Comparison of ENCODE assay signal across 1 fruit fly cellular context in the genomic region with DNA sequence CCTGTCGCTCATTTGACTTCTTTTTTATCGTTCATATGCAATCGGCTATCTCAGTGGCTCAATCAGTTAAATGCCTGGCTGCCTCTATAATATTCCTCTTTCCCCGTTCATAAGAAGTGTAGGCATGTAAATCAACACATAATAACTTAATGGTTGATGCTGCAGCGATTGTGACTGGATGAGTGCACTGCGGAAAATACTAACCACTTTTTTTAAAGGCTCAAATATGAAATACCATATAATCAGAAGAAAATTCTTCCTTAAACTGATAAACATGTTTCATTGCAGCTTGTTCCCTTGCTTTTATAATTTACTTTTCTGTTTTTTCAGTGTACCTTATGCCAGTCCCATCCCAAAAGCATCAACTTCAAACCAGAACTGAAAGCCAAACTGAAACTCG.
TF ChIP-seq lines count a peak whose summit lies in the region.

No protein-coding gene starts in this region.

TF ChIP-seq in whole organism, embryonic, 481 proteins besides CTCF, POLR2A, EP300 and RAD21 (continued from another document and continues in another):
- TF ChIP-seq CG12744 (GFP tag; optimal IDR thresholded peaks at IDR 0.05; lab: Kevin White, UChicago), result no peak
- no peak for TF ChIP-seq chinmo (GFP tag; IDR thresholded peaks at IDR 0.05; lab: Robert Waterston, UW; ENCODE audit: partially characterized antibody)
- no peak for TF ChIP-seq Gsc (GFP tag; IDR thresholded peaks at IDR 0.05; lab: Robert Waterston, UW)
- TF ChIP-seq chif (GFP tag; optimal IDR thresholded peaks at IDR 0.05; lab: Kevin White, UChicago), result peak; percentile 18 to 56
- TF ChIP-seq Atf6 (GFP tag; IDR thresholded peaks at IDR 0.05; lab: Robert Waterston, UW), result no peak
- no peak for TF ChIP-seq ftz-f1 (GFP tag; optimal IDR thresholded peaks at IDR 0.05; lab: Kevin White, UChicago)
- TF ChIP-seq hkb (optimal IDR thresholded peaks at IDR 0.05; lab: Kevin White, UChicago), result no peak
- peak; percentile 12; the same call in 1 of the 2 replicates for TF ChIP-seq hkb (GFP tag; IDR thresholded peaks at IDR 0.05; lab: Robert Waterston, UW)
- TF ChIP-seq CG1603 (tag; optimal IDR thresholded peaks at IDR 0.05; lab: Kevin White, UChicago), result peak; percentile 4
- peak in 1 of 2 experiments; percentile 31 for TF ChIP-seq eve (GFP tag; optimal IDR thresholded peaks at IDR 0.05; lab: Kevin White, UChicago)
- TF ChIP-seq cas (GFP tag; IDR thresholded peaks at IDR 0.05; lab: Robert Waterston, UW), result no peak
- peak; percentile 46 for TF ChIP-seq Atf-2 (GFP tag; optimal IDR thresholded peaks at IDR 0.05; lab: Kevin White, UChicago)
- peak; percentile 59 for TF ChIP-seq Ets65A (GFP tag; lab: Kevin White, UChicago)
- TF ChIP-seq CG10543 (GFP tag; optimal IDR thresholded peaks at IDR 0.05; lab: Kevin White, UChicago), result no peak
- TF ChIP-seq vvl (GFP tag; IDR thresholded peaks at IDR 0.05; lab: Robert Waterston, UW), result peak; percentile 58; the same call in 1 of the 2 replicates
- no peak for TF ChIP-seq CG11456 (GFP tag; IDR thresholded peaks at IDR 0.05; lab: Robert Waterston, UW)
- TF ChIP-seq Sin3A (optimal IDR thresholded peaks at IDR 0.05; lab: Kevin White, UChicago), result no peak
- no peak for TF ChIP-seq HLH54F (GFP tag; optimal IDR thresholded peaks at IDR 0.05; lab: Kevin White, UChicago)
- no peak for TF ChIP-seq CG12155 (GFP tag; optimal IDR thresholded peaks at IDR 0.05; lab: Kevin White, UChicago)
- TF ChIP-seq CG2129 (GFP tag; IDR thresholded peaks at IDR 0.05; lab: Robert Waterston, UW; ENCODE audit: partially characterized antibody), result no peak
- TF ChIP-seq grn (GFP tag; optimal IDR thresholded peaks at IDR 0.05; lab: Kevin White, UChicago), result peak; percentile 90
- TF ChIP-seq dmrt11E (tag; optimal IDR thresholded peaks at IDR 0.05; lab: Kevin White, UChicago), result peak; percentile 66
- TF ChIP-seq da (GFP tag; optimal IDR thresholded peaks at IDR 0.05; lab: Kevin White, UChicago), result no peak
- TF ChIP-seq disco-r (GFP tag; optimal IDR thresholded peaks at IDR 0.05; lab: Kevin White, UChicago), result no peak
- TF ChIP-seq Nf-YB (GFP tag; optimal IDR thresholded peaks at IDR 0.05; lab: Kevin White, UChicago), result no peak
- 0 out of 2 replicates have a peak, but pooled peaks have one; percentile 6 for TF ChIP-seq sisA (GFP tag; IDR thresholded peaks at IDR 0.05; lab: Robert Waterston, UW)
- TF ChIP-seq gem (tag; optimal IDR thresholded peaks at IDR 0.05; lab: Kevin White, UChicago), result peak; percentile 57
- TF ChIP-seq HHEX (GFP tag; optimal IDR thresholded peaks at IDR 0.05; lab: Kevin White, UChicago), result no peak
- TF ChIP-seq salm (tag; optimal IDR thresholded peaks at IDR 0.05; lab: Kevin White, UChicago), result no peak
- peak; percentile 12 for TF ChIP-seq CoRest (tag; optimal IDR thresholded peaks at IDR 0.05; lab: Kevin White, UChicago)
- TF ChIP-seq CG16863 (GFP tag; optimal IDR thresholded peaks at IDR 0.05; lab: Kevin White, UChicago), result peak; percentile 1
- TF ChIP-seq HLH3B (GFP tag; IDR thresholded peaks at IDR 0.05; lab: Robert Waterston, UW), result peak; percentile 33; the same call in 1 of the 2 replicates
- TF ChIP-seq stc (GFP tag; IDR thresholded peaks at IDR 0.05; lab: Robert Waterston, UW), result no peak
- TF ChIP-seq CG18262 (tag; optimal IDR thresholded peaks at IDR 0.05; lab: Kevin White, UChicago), result peak; percentile 64
- no peak for TF ChIP-seq amos (GFP tag; IDR thresholded peaks at IDR 0.05; lab: Robert Waterston, UW; ENCODE audit: partially characterized antibody)
- TF ChIP-seq Kr (GFP tag; optimal IDR thresholded peaks at IDR 0.05; lab: Kevin White, UChicago), result no peak
- TF ChIP-seq caup (GFP tag; optimal IDR thresholded peaks at IDR 0.05; lab: Kevin White, UChicago; ENCODE audit: severe bottlenecking), result no peak
- peak; percentile 42 for TF ChIP-seq chn (GFP tag; optimal IDR thresholded peaks at IDR 0.05; lab: Kevin White, UChicago)
- TF ChIP-seq CG8089 (GFP tag; optimal IDR thresholded peaks at IDR 0.05; lab: Kevin White, UChicago), result peak; percentile 10
- no peak for TF ChIP-seq CG17385 (GFP tag; optimal IDR thresholded peaks at IDR 0.05; lab: Kevin White, UChicago)
- TF ChIP-seq slp2 (GFP tag; optimal IDR thresholded peaks at IDR 0.05; lab: Kevin White, UChicago), result peak; percentile 6
- peak; percentile 46; the same call in 1 of the 3 replicates for TF ChIP-seq CG17361 (GFP tag; IDR thresholded peaks at IDR 0.05; lab: Robert Waterston, UW)
- TF ChIP-seq CG15011 (GFP tag; optimal IDR thresholded peaks at IDR 0.05; lab: Kevin White, UChicago), result no peak
- TF ChIP-seq repo (GFP tag; optimal IDR thresholded peaks at IDR 0.05; lab: Kevin White, UChicago), result no peak
- peak; percentile 15 for TF ChIP-seq CG17359 (tag; optimal IDR thresholded peaks at IDR 0.05; lab: Kevin White, UChicago)
- TF ChIP-seq bsh (GFP tag; optimal IDR thresholded peaks at IDR 0.05; lab: Kevin White, UChicago), result peak in 1 of 2 experiments; percentile 64
- 0 out of 3 replicates have a peak, but pooled peaks have one; percentile 21 for TF ChIP-seq CG34422 (GFP tag; IDR thresholded peaks at IDR 0.05; lab: Robert Waterston, UW)
- no peak for TF ChIP-seq CG1024 (GFP tag; IDR thresholded peaks at IDR 0.05; lab: Robert Waterston, UW)
- TF ChIP-seq CG31365 (tag; optimal IDR thresholded peaks at IDR 0.05; lab: Kevin White, UChicago), result no peak
- TF ChIP-seq Awh (GFP tag; IDR thresholded peaks at IDR 0.05; lab: Robert Waterston, UW), result 0 out of 2 replicates have a peak, but pooled peaks have one; percentile 10
- no peak for TF ChIP-seq Vsx1 (GFP tag; optimal IDR thresholded peaks at IDR 0.05; lab: Kevin White, UChicago)
- no peak for TF ChIP-seq Lpt (GFP tag; optimal IDR thresholded peaks at IDR 0.05; lab: Kevin White, UChicago)
- TF ChIP-seq Sox100B (GFP tag; optimal IDR thresholded peaks at IDR 0.05; lab: Kevin White, UChicago), result peak; percentile 15
- peak; percentile 42 for TF ChIP-seq CG17829 (tag; optimal IDR thresholded peaks at IDR 0.05; lab: Kevin White, UChicago)
- no peak for TF ChIP-seq ato (GFP tag; IDR thresholded peaks at IDR 0.05; lab: Robert Waterston, UW; ENCODE audit: partially characterized antibody)
- 0 out of 2 replicates have a peak, but pooled peaks have one; percentile 7 for TF ChIP-seq lmd (GFP tag; IDR thresholded peaks at IDR 0.05; lab: Robert Waterston, UW)
- TF ChIP-seq Stat92E (GFP tag; optimal IDR thresholded peaks at IDR 0.05; lab: Kevin White, UChicago), result peak in 1 of 3 experiments; percentile 0
- TF ChIP-seq NC2α (GFP tag; optimal IDR thresholded peaks at IDR 0.05; lab: Kevin White, UChicago), result no peak
- no peak for TF ChIP-seq CG7963 (GFP tag; IDR thresholded peaks at IDR 0.05; lab: Robert Waterston, UW; ENCODE audit: partially characterized antibody)
- no peak for TF ChIP-seq CG10462 (GFP tag; optimal IDR thresholded peaks at IDR 0.05; lab: Kevin White, UChicago)
- TF ChIP-seq Eip74EF (GFP tag; optimal IDR thresholded peaks at IDR 0.05; lab: Kevin White, UChicago), result no peak
- TF ChIP-seq fd96Cb (tag; optimal IDR thresholded peaks at IDR 0.05; lab: Kevin White, UChicago), result peak; percentile 42
- no peak for TF ChIP-seq fd3F (GFP tag; optimal IDR thresholded peaks at IDR 0.05; lab: Kevin White, UChicago)
- no peak for TF ChIP-seq CG11723 (GFP tag; optimal IDR thresholded peaks at IDR 0.05; lab: Kevin White, UChicago)
- no peak for TF ChIP-seq ewg (GFP tag; optimal IDR thresholded peaks at IDR 0.05; lab: Kevin White, UChicago)
- TF ChIP-seq B-H2 (GFP tag; optimal IDR thresholded peaks at IDR 0.05; lab: Kevin White, UChicago), result no peak
- TF ChIP-seq CG17612 (GFP tag; IDR thresholded peaks at IDR 0.05; lab: Robert Waterston, UW), result no peak
- no peak for TF ChIP-seq CG7372 (GFP tag; IDR thresholded peaks at IDR 0.05; lab: Robert Waterston, UW)
- no peak for TF ChIP-seq insv (GFP tag; optimal IDR thresholded peaks at IDR 0.05; lab: Kevin White, UChicago)
- peak; percentile 46 for TF ChIP-seq row (GFP tag; IDR thresholded peaks at IDR 0.05; lab: Robert Waterston, UW)
- TF ChIP-seq CG33213 (GFP tag; optimal IDR thresholded peaks at IDR 0.05; lab: Kevin White, UChicago), result no peak
- no peak for TF ChIP-seq BtbVII (GFP tag; optimal IDR thresholded peaks at IDR 0.05; lab: Kevin White, UChicago)
- no peak for TF ChIP-seq CG10274 (GFP tag; optimal IDR thresholded peaks at IDR 0.05; lab: Kevin White, UChicago)
- no peak for TF ChIP-seq gfzf (GFP tag; optimal IDR thresholded peaks at IDR 0.05; lab: Kevin White, UChicago)
- TF ChIP-seq CG7556 (GFP tag; optimal IDR thresholded peaks at IDR 0.05; lab: Kevin White, UChicago), result no peak
- TF ChIP-seq CG5953 (GFP tag; IDR thresholded peaks at IDR 0.05; lab: Robert Waterston, UW), result no peak
- TF ChIP-seq ash1 (GFP tag; optimal IDR thresholded peaks at IDR 0.05; lab: Kevin White, UChicago), result no peak
- no peak for TF ChIP-seq tna (GFP tag; IDR thresholded peaks at IDR 0.05; lab: Robert Waterston, UW; ENCODE audit: partially characterized antibody)
- no peak for TF ChIP-seq ERR (GFP tag; optimal IDR thresholded peaks at IDR 0.05; lab: Kevin White, UChicago)
- TF ChIP-seq tin (GFP tag; optimal IDR thresholded peaks at IDR 0.05; lab: Kevin White, UChicago), result peak; percentile 53
- 0 out of 2 replicates have a peak, but pooled peaks have one; percentile 15 for TF ChIP-seq ssp (GFP tag; IDR thresholded peaks at IDR 0.05; lab: Robert Waterston, UW)
- peak; percentile 23 for TF ChIP-seq Oli (tag; optimal IDR thresholded peaks at IDR 0.05; lab: Kevin White, UChicago)
- TF ChIP-seq CG11560 (tag; IDR thresholded peaks at IDR 0.05; lab: Robert Waterston, UW), result no peak
- TF ChIP-seq dati (GFP tag; IDR thresholded peaks at IDR 0.05; lab: Robert Waterston, UW), result no peak
- no peak for TF ChIP-seq CG15073 (GFP tag; optimal IDR thresholded peaks at IDR 0.05; lab: Kevin White, UChicago)
- no peak for TF ChIP-seq CG18011 (GFP tag; optimal IDR thresholded peaks at IDR 0.05; lab: Kevin White, UChicago)
- no peak for TF ChIP-seq NFAT (GFP tag; IDR thresholded peaks at IDR 0.05; lab: Robert Waterston, UW)
- TF ChIP-seq croc (GFP tag; conservative IDR thresholded peaks at IDR 0.05; lab: Robert Waterston, UW), result peak; percentile 43; the same call in 2 of the 3 replicates
- no peak for TF ChIP-seq sim (GFP tag; IDR thresholded peaks at IDR 0.05; lab: Robert Waterston, UW)
- TF ChIP-seq ro (GFP tag; IDR thresholded peaks at IDR 0.05; lab: Robert Waterston, UW), result peak; percentile 59; the same call in 1 of the 2 replicates
- TF ChIP-seq wek (GFP tag; optimal IDR thresholded peaks at IDR 0.05; lab: Kevin White, UChicago), result no peak
- no peak for TF ChIP-seq p53 (GFP tag; optimal IDR thresholded peaks at IDR 0.05; lab: Kevin White, UChicago)
- TF ChIP-seq dmrt99B (tag; optimal IDR thresholded peaks at IDR 0.05; lab: Kevin White, UChicago), result peak; percentile 18
- no peak for TF ChIP-seq fd102C (GFP tag; optimal IDR thresholded peaks at IDR 0.05; lab: Kevin White, UChicago)
- peak; percentile 36; the same call in 1 of the 2 replicates for TF ChIP-seq CG10959 (GFP tag; IDR thresholded peaks at IDR 0.05; lab: Robert Waterston, UW)
- TF ChIP-seq CG2202 (tag; optimal IDR thresholded peaks at IDR 0.05; lab: Kevin White, UChicago), result peak; percentile 14
- TF ChIP-seq CG12071 (GFP tag; optimal IDR thresholded peaks at IDR 0.05; lab: Kevin White, UChicago), result no peak
- peak; percentile 49; the same call in 1 of the 3 replicates for TF ChIP-seq ase (GFP tag; IDR thresholded peaks at IDR 0.05; lab: Robert Waterston, UW)
- 0 out of 2 replicates have a peak, but pooled peaks have one; percentile 30 for TF ChIP-seq CG31441 (GFP tag; IDR thresholded peaks at IDR 0.05; lab: Robert Waterston, UW)
- no peak for TF ChIP-seq H15 (GFP tag; IDR thresholded peaks at IDR 0.05; lab: Robert Waterston, UW)
- TF ChIP-seq so (GFP tag; IDR thresholded peaks at IDR 0.05; lab: Robert Waterston, UW), result no peak
- no peak for TF ChIP-seq CG2120 (GFP tag; optimal IDR thresholded peaks at IDR 0.05; lab: Kevin White, UChicago)
- TF ChIP-seq phol (tag; optimal IDR thresholded peaks at IDR 0.05; lab: Kevin White, UChicago), result peak; percentile 47
- TF ChIP-seq CG6654 (GFP tag; optimal IDR thresholded peaks at IDR 0.05; lab: Kevin White, UChicago), result no peak
- TF ChIP-seq Side (GFP tag; optimal IDR thresholded peaks at IDR 0.05; lab: Kevin White, UChicago), result no peak
- TF ChIP-seq Ssrp (tag; optimal IDR thresholded peaks at IDR 0.05; lab: Kevin White, UChicago), result peak; percentile 14
- TF ChIP-seq chm (GFP tag; IDR thresholded peaks at IDR 0.05; lab: Robert Waterston, UW), result peak; percentile 11; the same call in 1 of the 2 replicates
- peak; percentile 29 for TF ChIP-seq CG15601 (tag; optimal IDR thresholded peaks at IDR 0.05; lab: Kevin White, UChicago)
- no peak for TF ChIP-seq Hey (tag; optimal IDR thresholded peaks at IDR 0.05; lab: Kevin White, UChicago)
- TF ChIP-seq CG30431 (GFP tag; optimal IDR thresholded peaks at IDR 0.05; lab: Kevin White, UChicago), result peak; percentile 32
- peak; percentile 18 for TF ChIP-seq gsb-n (tag; optimal IDR thresholded peaks at IDR 0.05; lab: Kevin White, UChicago)
- no peak for TF ChIP-seq CG7357 (GFP tag; IDR thresholded peaks at IDR 0.05; lab: Robert Waterston, UW)
- TF ChIP-seq CG4424 (GFP tag; optimal IDR thresholded peaks at IDR 0.05; lab: Kevin White, UChicago), result peak; percentile 47
- no peak for TF ChIP-seq CG15514 (GFP tag; optimal IDR thresholded peaks at IDR 0.05; lab: Kevin White, UChicago)
- TF ChIP-seq B-H1 (GFP tag; IDR thresholded peaks at IDR 0.05; lab: Robert Waterston, UW), result 0 out of 3 replicates have a peak, but pooled peaks have one; percentile 21
- TF ChIP-seq pros (GFP tag; optimal IDR thresholded peaks at IDR 0.05; lab: Kevin White, UChicago), result no peak
- no peak for TF ChIP-seq corto (GFP tag; optimal IDR thresholded peaks at IDR 0.05; lab: Kevin White, UChicago)
- no peak for TF ChIP-seq Hr51 (GFP tag; optimal IDR thresholded peaks at IDR 0.05; lab: Kevin White, UChicago)
- no peak for TF ChIP-seq zf30C (GFP tag; optimal IDR thresholded peaks at IDR 0.05; lab: Kevin White, UChicago)
- TF ChIP-seq CG14441 (GFP tag; IDR thresholded peaks at IDR 0.05; lab: Robert Waterston, UW), result no peak
- TF ChIP-seq Meics (GFP tag; optimal IDR thresholded peaks at IDR 0.05; lab: Kevin White, UChicago), result no peak
- no peak for TF ChIP-seq sr (GFP tag; IDR thresholded peaks at IDR 0.05; lab: Robert Waterston, UW)
- TF ChIP-seq CG7839 (tag; optimal IDR thresholded peaks at IDR 0.05; lab: Kevin White, UChicago), result peak; percentile 29
- 0 out of 2 replicates have a peak, but pooled peaks have one; percentile 18 for TF ChIP-seq E2f1 (GFP tag; IDR thresholded peaks at IDR 0.05; lab: Robert Waterston, UW)
- no peak for TF ChIP-seq dan (GFP tag; IDR thresholded peaks at IDR 0.05; lab: Robert Waterston, UW)
- TF ChIP-seq CG8765 (GFP tag; IDR thresholded peaks at IDR 0.05; lab: Robert Waterston, UW), result peak; percentile 31; the same call in 1 of the 2 replicates
- TF ChIP-seq ara (GFP tag; IDR thresholded peaks at IDR 0.05; lab: Robert Waterston, UW), result peak; percentile 68; the same call in 1 of the 2 replicates
